Worm (Caenorhabditis elegans): ENCODE measurements around the gene T25D10.4.

T25D10.4 gene

ce11 chrII:6407279-6407678 is 2.8 kb downstream of the T25D10.4 start, which contains the start of gene spp-11:
spp-11 (minus strand) TSS chrII:6407379.
- TF ChIP-seq fkh-4 (tag; optimal IDR thresholded peaks at IDR 0.05; ENCODE audit: borderline replicate concordance) (no peak), nhr-90 (tag; optimal IDR thresholded peaks at IDR 0.05; ENCODE audit: poor library complexity) (no peak), lsy-2 (tag; optimal IDR thresholded peaks at IDR 0.05) (no peak), efl-1 (optimal IDR thresholded peaks at IDR 0.05) (no peak), efl-1 (GFP tag; optimal IDR thresholded peaks at IDR 0.05 in 1 of 2) (no peak), aha-1 (tag; optimal IDR thresholded peaks at IDR 0.05) (no peak), mep-1 (tag; optimal IDR thresholded peaks at IDR 0.05) (no peak), nhr-85 (tag) (no peak), vab-15 (tag; optimal IDR thresholded peaks at IDR 0.05) (no peak), C34B4.2 (tag; optimal IDR thresholded peaks at IDR 0.05) (no peak), jun-1 (tag; optimal IDR thresholded peaks at IDR 0.05) (no peak), unc-86 (tag; optimal IDR thresholded peaks at IDR 0.05) (no peak), nhr-11 (tag; optimal IDR thresholded peaks at IDR 0.05) (no peak), nhr-77 (tag; optimal IDR thresholded peaks at IDR 0.05) (no peak), fkh-8 (tag; optimal IDR thresholded peaks at IDR 0.05) (no peak), swsn-7 (tag; optimal IDR thresholded peaks at IDR 0.05) (no peak), nhr-12 (tag; optimal IDR thresholded peaks at IDR 0.05) (no peak)

- peak; percentile 37 for TF ChIP-seq elt-2 (tag; optimal IDR thresholded peaks at IDR 0.05)
- no peak for TF ChIP-seq fkh-10 (GFP tag; optimal IDR thresholded peaks at IDR 0.05)
These were observed 6.8 kb downstream of the T25D10.4 start, which contains the start of gene T25D10.1 for ce11 chrII:6403233-6403632. T25D10.1 (plus strand) TSS chrII:6403401.

ce11 chrII:6401649-6402048 is 8.4 kb downstream of the T25D10.4 start, which contains the start of gene btb-2:
btb-2 (plus strand) TSS chrII:6401949.
- TF ChIP-seq egl-13 (tag; optimal IDR thresholded peaks at IDR 0.05), result no peak
- TF ChIP-seq fkh-4 (tag; optimal IDR thresholded peaks at IDR 0.05; ENCODE audit: borderline replicate concordance), result no peak
- no peak for TF ChIP-seq efl-1 (optimal IDR thresholded peaks at IDR 0.05)
- TF ChIP-seq efl-1 (GFP tag; optimal IDR thresholded peaks at IDR 0.05 in 1 of 2), result no peak
- TF ChIP-seq nhr-19 (GFP tag; conservative IDR thresholded peaks at IDR 0.05), result no peak
- no peak for TF ChIP-seq unc-130 (tag; optimal IDR thresholded peaks at IDR 0.05)
- no peak for TF ChIP-seq jun-1 (tag; optimal IDR thresholded peaks at IDR 0.05)
- no peak for TF ChIP-seq sup-37 (GFP tag; optimal IDR thresholded peaks at IDR 0.05)
- TF ChIP-seq elt-2 (tag; optimal IDR thresholded peaks at IDR 0.05), result no peak
- TF ChIP-seq elt-3 (tag; optimal IDR thresholded peaks at IDR 0.05), result no peak
- TF ChIP-seq tbx-2 (tag; optimal IDR thresholded peaks at IDR 0.05), result no peak

ce11 chrII:6398406-6398805 is 11.7 kb downstream of the T25D10.4 start, which contains the start of gene zig-10:
zig-10 (plus strand) TSS chrII:6398706.
- TF ChIP-seq nhr-11 (tag; optimal IDR thresholded peaks at IDR 0.05), result no peak
- no peak for TF ChIP-seq efl-3 (GFP tag; optimal IDR thresholded peaks at IDR 0.05)
- no peak for TF ChIP-seq tlp-1 (tag; optimal IDR thresholded peaks at IDR 0.05)
- TF ChIP-seq C34B4.2 (tag; optimal IDR thresholded peaks at IDR 0.05), result no peak
- TF ChIP-seq jun-1 (tag; optimal IDR thresholded peaks at IDR 0.05), result no peak
- TF ChIP-seq ama-1 (optimal IDR thresholded peaks at IDR 0.05), result no peak
- TF ChIP-seq unc-86 (tag; optimal IDR thresholded peaks at IDR 0.05), result no peak
- no peak for TF ChIP-seq Y116A8C.19 (tag; optimal IDR thresholded peaks at IDR 0.05; ENCODE audit: borderline replicate concordance)
- no peak for TF ChIP-seq isw-1 (GFP tag; IDR thresholded peaks at IDR 0.05)
- no peak for TF ChIP-seq ceh-8 (GFP tag; optimal IDR thresholded peaks at IDR 0.05)
- no peak for TF ChIP-seq egl-13 (tag; optimal IDR thresholded peaks at IDR 0.05)
- no peak for TF ChIP-seq irx-1 (tag; optimal IDR thresholded peaks at IDR 0.05)
- TF ChIP-seq ztf-4 (tag; optimal IDR thresholded peaks at IDR 0.05), result no peak
- no peak for TF ChIP-seq unc-130 (tag; optimal IDR thresholded peaks at IDR 0.05)
- no peak for TF ChIP-seq fkh-4 (tag; optimal IDR thresholded peaks at IDR 0.05; ENCODE audit: borderline replicate concordance)
- no peak for TF ChIP-seq swsn-7 (tag; optimal IDR thresholded peaks at IDR 0.05)
- no peak for TF ChIP-seq blmp-1 (tag; optimal IDR thresholded peaks at IDR 0.05)
- no peak for TF ChIP-seq dsc-1 (tag; optimal IDR thresholded peaks at IDR 0.05)
- no peak for TF ChIP-seq zag-1 (tag; optimal IDR thresholded peaks at IDR 0.05)

- TF ChIP-seq mab-9 (GFP tag; IDR thresholded peaks at IDR 0.05), result no peak
- peak; percentile 24 for TF ChIP-seq rnt-1 (tag; optimal IDR thresholded peaks at IDR 0.05)
- no peak for TF ChIP-seq unc-98 (GFP tag; IDR thresholded peaks at IDR 0.05)
- TF ChIP-seq elt-3 (tag; optimal IDR thresholded peaks at IDR 0.05), result no peak
- no peak for TF ChIP-seq nhr-20 (tag; optimal IDR thresholded peaks at IDR 0.05)
- TF ChIP-seq nhr-76 (tag; optimal IDR thresholded peaks at IDR 0.05), result no peak
- TF ChIP-seq fos-1 (tag; optimal IDR thresholded peaks at IDR 0.05), result no peak
- no peak for TF ChIP-seq isw-1 (GFP tag; IDR thresholded peaks at IDR 0.05)
- no peak for TF ChIP-seq dsc-1 (tag; optimal IDR thresholded peaks at IDR 0.05)
These were observed 16.0 kb downstream of the T25D10.4 start for ce11 chrII:6394037-6394436.

Measured in whole organism, L1 larva.